Worm (Caenorhabditis elegans): Measurements from ENCODE around the gene dhc-4.

The dhc-4 gene

DNA sequence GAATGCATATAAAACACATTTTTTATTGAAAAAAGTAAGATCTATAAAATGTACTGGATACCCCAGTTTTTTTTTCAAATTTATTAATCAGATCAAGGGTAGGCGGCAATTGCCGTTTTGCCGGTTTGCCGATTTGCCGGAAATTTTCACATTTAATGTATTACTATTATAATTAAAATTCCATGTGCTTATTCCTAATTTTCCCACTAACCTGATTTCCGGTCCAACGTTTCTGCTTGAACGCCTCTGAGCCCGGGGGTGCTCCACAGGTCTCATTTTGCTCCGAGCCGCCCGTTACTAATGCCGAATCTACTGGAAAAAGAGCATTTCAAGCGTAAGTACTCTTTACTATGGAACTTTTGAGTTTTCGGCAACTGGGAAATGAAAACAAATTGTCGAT, at the start of gene dhc-4:
Gene dhc-4, plus strand, starts transcription at position 301 of the 400 bp plus-strand sequence.
- TF ChIP-seq tbx-11 (GFP tag; IDR thresholded peaks at IDR 0.05), result no peak
- TF ChIP-seq pes-1 (GFP tag; IDR thresholded peaks at IDR 0.05), result no peak
- no peak for TF ChIP-seq F13C5.2 (tag; optimal IDR thresholded peaks at IDR 0.05)

DNA sequence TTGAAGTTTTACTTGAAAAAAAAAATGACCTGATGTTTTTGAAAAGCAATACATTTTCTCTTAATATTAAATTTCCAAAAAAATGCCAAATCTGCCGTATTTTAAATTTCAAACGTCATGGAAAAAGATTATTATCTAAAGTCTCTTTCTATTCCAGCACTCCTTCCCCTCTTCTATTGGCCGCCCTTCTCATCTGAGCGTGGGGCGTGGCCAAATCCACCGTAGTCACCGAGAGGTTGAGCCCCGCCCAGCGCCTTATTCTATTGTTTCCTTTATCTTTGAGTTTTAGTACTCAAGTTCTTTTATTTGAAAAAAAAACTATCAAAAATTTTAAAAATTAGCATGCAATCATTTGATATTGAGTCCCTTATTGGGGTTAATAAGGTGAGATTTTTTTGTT, 49.7 kb upstream of the dhc-4 start, which contains the start of gene vab-7:
Gene vab-7, plus strand, starts transcription at position 301 of the 400 bp plus-strand sequence.
- TF ChIP-seq hnd-1 (tag; optimal IDR thresholded peaks at IDR 0.05), result no peak
- no peak for TF ChIP-seq pes-1 (GFP tag; IDR thresholded peaks at IDR 0.05)
- no peak for TF ChIP-seq flt-1 (GFP tag; IDR thresholded peaks at IDR 0.05)
- TF ChIP-seq tbx-37 (GFP tag; conservative IDR thresholded peaks at IDR 0.05), result no peak
- no peak for TF ChIP-seq ceh-13 (GFP tag; optimal IDR thresholded peaks at IDR 0.05)
- TF ChIP-seq hmbx-1 (tag; optimal IDR thresholded peaks at IDR 0.05), result no peak
- no peak for TF ChIP-seq hmg-4 (GFP tag; optimal IDR thresholded peaks at IDR 0.05)
- no peak for TF ChIP-seq ceh-36 (tag; optimal IDR thresholded peaks at IDR 0.05)
- TF ChIP-seq B0310.2 (tag; optimal IDR thresholded peaks at IDR 0.05), result no peak
- TF ChIP-seq tra-4 (tag; optimal IDR thresholded peaks at IDR 0.05), result no peak
- no peak for TF ChIP-seq tbx-11 (GFP tag; IDR thresholded peaks at IDR 0.05)
- no peak for TF ChIP-seq ama-1 (optimal IDR thresholded peaks at IDR 0.05)
- no peak for TF ChIP-seq scrt-1 (GFP tag; IDR thresholded peaks at IDR 0.05)
- TF ChIP-seq aly-1 (tag; optimal IDR thresholded peaks at IDR 0.05), result no peak
- TF ChIP-seq F13C5.2 (tag; optimal IDR thresholded peaks at IDR 0.05), result no peak
- TF ChIP-seq ets-7 (tag; optimal IDR thresholded peaks at IDR 0.05), result no peak
- no peak for TF ChIP-seq sea-1 (GFP tag; conservative IDR thresholded peaks at IDR 0.05)

DNA sequence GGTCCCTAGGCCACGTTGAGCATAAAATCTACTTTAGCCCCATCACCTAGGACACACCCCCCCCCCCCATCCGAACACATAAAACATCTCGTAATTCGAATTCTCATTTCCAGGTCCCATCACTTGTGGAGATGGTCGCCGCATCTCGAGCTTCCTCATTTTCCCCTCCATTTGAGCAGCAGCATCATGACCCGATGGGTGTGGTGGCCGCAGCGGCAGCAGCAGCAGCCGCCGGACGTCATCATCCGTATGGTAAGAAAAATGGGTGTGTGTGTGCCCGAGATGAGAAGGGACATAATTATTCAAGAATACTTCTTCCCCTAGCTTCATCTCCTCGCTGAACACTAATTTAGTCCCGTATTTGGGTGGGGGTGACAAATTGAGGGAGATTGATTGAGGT, 48.3 kb upstream of the dhc-4 start:
- TF ChIP-seq tbx-37 (GFP tag; conservative IDR thresholded peaks at IDR 0.05) (no peak), tbx-11 (GFP tag; IDR thresholded peaks at IDR 0.05) (no peak), flt-1 (GFP tag; IDR thresholded peaks at IDR 0.05) (no peak), B0310.2 (tag; optimal IDR thresholded peaks at IDR 0.05) (no peak), F13C5.2 (tag; optimal IDR thresholded peaks at IDR 0.05) (no peak), ama-1 (optimal IDR thresholded peaks at IDR 0.05) (no peak), pes-1 (GFP tag; IDR thresholded peaks at IDR 0.05) (no peak), ceh-13 (GFP tag; optimal IDR thresholded peaks at IDR 0.05) (no peak), scrt-1 (GFP tag; IDR thresholded peaks at IDR 0.05) (no peak)

DNA sequence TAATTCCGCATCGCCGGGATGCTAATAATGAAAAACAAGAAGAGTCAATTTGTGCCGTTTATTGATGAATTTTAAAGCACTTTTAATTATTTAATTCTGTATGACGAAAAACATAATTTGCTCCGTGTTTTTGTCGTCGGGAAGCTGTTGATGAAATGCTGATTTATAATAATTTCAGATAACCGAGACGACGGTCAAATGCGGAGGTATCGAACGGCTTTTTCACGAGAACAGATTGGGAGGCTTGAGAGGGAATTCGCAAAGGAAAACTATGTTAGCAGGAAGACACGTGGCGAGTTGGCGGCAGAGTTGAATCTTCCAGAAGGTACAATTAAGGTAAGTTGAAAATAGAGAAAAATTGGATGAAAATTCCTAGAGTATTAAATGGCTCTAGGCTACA, 46.2 kb upstream of the dhc-4 start:
- TF ChIP-seq ets-7 (tag; optimal IDR thresholded peaks at IDR 0.05), result no peak
- TF ChIP-seq tbx-37 (GFP tag; conservative IDR thresholded peaks at IDR 0.05), result no peak
- no peak for TF ChIP-seq ceh-13 (GFP tag; optimal IDR thresholded peaks at IDR 0.05)
- no peak for TF ChIP-seq ceh-36 (tag; optimal IDR thresholded peaks at IDR 0.05)

DNA sequence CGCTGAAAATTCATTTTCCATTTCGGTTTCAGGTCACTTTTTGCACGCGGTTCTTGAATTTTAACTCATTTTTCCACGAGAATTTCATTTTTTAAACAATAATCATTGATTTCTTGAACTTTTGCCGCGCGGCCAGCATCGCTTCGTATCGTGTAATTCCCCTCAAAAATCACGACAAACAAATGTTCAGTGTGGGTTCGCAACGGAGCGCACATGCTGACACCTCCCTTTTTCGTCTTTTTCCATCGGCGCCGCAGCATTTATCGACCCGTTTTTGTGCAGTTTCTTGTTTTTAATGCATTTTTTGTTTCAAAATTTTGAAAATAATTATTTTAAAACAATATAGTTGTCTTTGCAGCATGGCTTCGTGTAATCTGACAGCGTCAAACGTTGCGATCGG, 38.9 kb upstream of the dhc-4 start, which contains the start of gene M142.5:
Gene M142.5, plus strand, starts transcription at position 352 of the 400 bp plus-strand sequence.
- TF ChIP-seq ets-7 (tag; optimal IDR thresholded peaks at IDR 0.05) (no peak), hnd-1 (tag; optimal IDR thresholded peaks at IDR 0.05) (no peak), tra-4 (tag; optimal IDR thresholded peaks at IDR 0.05) (no peak), pes-1 (GFP tag; IDR thresholded peaks at IDR 0.05) (no peak), ceh-13 (GFP tag; optimal IDR thresholded peaks at IDR 0.05) (no peak), B0310.2 (tag; optimal IDR thresholded peaks at IDR 0.05) (no peak)

DNA sequence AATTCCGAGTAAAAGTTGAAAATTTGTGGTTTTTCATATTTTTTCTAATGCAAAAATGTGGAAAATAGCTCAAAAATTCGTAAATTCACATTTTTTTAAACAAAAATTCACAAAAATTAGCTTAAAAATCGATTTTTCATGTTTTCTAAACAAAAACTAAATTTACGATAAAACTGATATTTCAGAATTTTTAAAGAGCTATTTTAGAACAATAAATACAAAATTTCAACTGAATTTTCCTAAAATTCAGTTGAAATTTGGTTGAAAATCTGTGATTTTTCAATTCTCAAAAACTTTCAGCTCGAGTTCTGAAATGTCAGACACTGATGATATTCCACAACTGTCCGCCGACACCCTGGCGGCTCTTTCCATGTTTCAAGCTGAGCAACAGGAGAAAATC, 36.4 kb upstream of the dhc-4 start, which contains the start of gene M142.8:
Gene M142.8, plus strand, starts transcription at position 301 of the 400 bp plus-strand sequence.
- no peak for TF ChIP-seq tbx-11 (GFP tag; IDR thresholded peaks at IDR 0.05)
- no peak for TF ChIP-seq hmbx-1 (tag; optimal IDR thresholded peaks at IDR 0.05)
- no peak for TF ChIP-seq ets-7 (tag; optimal IDR thresholded peaks at IDR 0.05)
- no peak for TF ChIP-seq ceh-13 (GFP tag; optimal IDR thresholded peaks at IDR 0.05)
- no peak for TF ChIP-seq B0310.2 (tag; optimal IDR thresholded peaks at IDR 0.05)
- TF ChIP-seq pes-1 (GFP tag; IDR thresholded peaks at IDR 0.05), result no peak
- TF ChIP-seq tra-4 (tag; optimal IDR thresholded peaks at IDR 0.05), result no peak
- no peak for TF ChIP-seq hmg-4 (GFP tag; optimal IDR thresholded peaks at IDR 0.05)
- no peak for TF ChIP-seq tbx-37 (GFP tag; conservative IDR thresholded peaks at IDR 0.05)
- TF ChIP-seq scrt-1 (GFP tag; IDR thresholded peaks at IDR 0.05), result no peak

DNA sequence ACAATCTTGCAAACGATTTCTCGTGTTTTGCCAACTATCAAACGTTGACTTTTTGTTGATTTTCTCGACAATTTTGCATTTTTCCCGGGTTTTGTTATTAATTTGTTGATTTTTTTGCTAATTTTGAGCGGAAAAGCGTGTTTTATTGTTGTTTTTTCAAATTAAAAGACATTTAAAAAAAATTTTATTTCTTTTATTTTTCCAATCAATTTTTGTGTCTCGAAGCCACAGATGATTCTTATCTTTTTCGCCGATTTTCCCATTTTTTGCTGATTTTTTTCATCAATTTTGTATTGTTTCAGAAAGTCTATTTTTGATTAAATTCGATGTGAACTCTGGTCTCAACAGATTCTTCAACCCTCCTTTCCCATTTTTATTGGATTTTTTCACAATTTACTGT, 33.8 kb upstream of the dhc-4 start, which contains the start of gene rle-1:
Gene rle-1, plus strand, starts transcription at position 301 of the 400 bp plus-strand sequence.
- TF ChIP-seq hmg-4 (GFP tag; optimal IDR thresholded peaks at IDR 0.05) (no peak), ceh-36 (tag; optimal IDR thresholded peaks at IDR 0.05) (no peak), scrt-1 (GFP tag; IDR thresholded peaks at IDR 0.05) (no peak)

DNA sequence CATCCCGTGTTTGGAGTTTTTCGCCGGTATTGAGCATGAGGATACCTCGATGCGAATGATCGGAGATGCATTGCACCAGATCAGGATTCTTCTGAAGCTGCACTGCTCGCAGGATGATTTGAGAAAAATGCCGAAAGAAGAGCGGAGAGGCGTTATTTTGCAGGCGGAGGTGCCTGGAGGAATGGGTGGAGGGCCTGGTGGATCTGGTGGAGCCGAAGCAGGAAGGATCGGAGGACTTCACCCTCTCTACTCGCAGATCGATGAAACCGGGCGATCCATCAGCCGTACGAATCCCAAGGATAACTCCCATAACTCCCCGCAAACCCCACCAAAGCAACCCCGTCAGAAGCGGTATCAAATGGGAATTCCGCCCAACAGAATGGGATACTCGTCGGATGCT, 30.6 kb upstream of the dhc-4 start:
- TF ChIP-seq hmbx-1 (tag; optimal IDR thresholded peaks at IDR 0.05), result no peak
- no peak for TF ChIP-seq ets-7 (tag; optimal IDR thresholded peaks at IDR 0.05)
- no peak for TF ChIP-seq sea-1 (GFP tag; conservative IDR thresholded peaks at IDR 0.05)
- no peak for TF ChIP-seq tra-4 (tag; optimal IDR thresholded peaks at IDR 0.05)
- TF ChIP-seq hmg-4 (GFP tag; optimal IDR thresholded peaks at IDR 0.05), result no peak
- TF ChIP-seq aly-1 (tag; optimal IDR thresholded peaks at IDR 0.05), result no peak
- TF ChIP-seq tbx-37 (GFP tag; conservative IDR thresholded peaks at IDR 0.05), result no peak
- no peak for TF ChIP-seq flt-1 (GFP tag; IDR thresholded peaks at IDR 0.05)
- no peak for TF ChIP-seq ama-1 (optimal IDR thresholded peaks at IDR 0.05)

DNA sequence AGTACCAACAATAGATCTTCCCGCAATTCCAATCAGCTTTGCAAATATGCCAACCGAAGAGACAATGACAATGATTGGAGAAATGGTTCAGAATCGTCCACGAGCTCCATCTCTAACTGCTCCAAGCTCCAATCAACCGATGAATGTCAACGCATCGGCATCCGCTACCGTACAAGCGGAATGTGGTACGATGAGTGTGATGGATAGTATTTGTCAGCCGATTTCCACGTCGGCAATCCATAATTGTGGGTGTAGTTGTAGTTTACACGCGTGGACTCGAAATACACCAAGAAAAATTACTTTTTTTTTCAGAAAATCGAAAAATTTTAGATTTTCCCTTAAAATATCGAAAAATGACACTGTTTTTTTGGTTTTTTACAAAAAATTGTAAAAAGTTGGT, 26.8 kb upstream of the dhc-4 start:
- TF ChIP-seq hnd-1 (tag; optimal IDR thresholded peaks at IDR 0.05), result no peak
- no peak for TF ChIP-seq tra-4 (tag; optimal IDR thresholded peaks at IDR 0.05)
- TF ChIP-seq pes-1 (GFP tag; IDR thresholded peaks at IDR 0.05), result no peak
- TF ChIP-seq tbx-11 (GFP tag; IDR thresholded peaks at IDR 0.05), result no peak
- TF ChIP-seq tbx-37 (GFP tag; conservative IDR thresholded peaks at IDR 0.05), result no peak
- no peak for TF ChIP-seq hmbx-1 (tag; optimal IDR thresholded peaks at IDR 0.05)
- no peak for TF ChIP-seq ceh-13 (GFP tag; optimal IDR thresholded peaks at IDR 0.05)
- no peak for TF ChIP-seq aly-1 (tag; optimal IDR thresholded peaks at IDR 0.05)
- no peak for TF ChIP-seq hmg-4 (GFP tag; optimal IDR thresholded peaks at IDR 0.05)
- TF ChIP-seq flt-1 (GFP tag; IDR thresholded peaks at IDR 0.05), result no peak
- TF ChIP-seq B0310.2 (tag; optimal IDR thresholded peaks at IDR 0.05), result no peak
- no peak for TF ChIP-seq ets-7 (tag; optimal IDR thresholded peaks at IDR 0.05)
- TF ChIP-seq sea-1 (GFP tag; conservative IDR thresholded peaks at IDR 0.05), result no peak
- no peak for TF ChIP-seq ceh-36 (tag; optimal IDR thresholded peaks at IDR 0.05)
- TF ChIP-seq F13C5.2 (tag; optimal IDR thresholded peaks at IDR 0.05), result no peak
- TF ChIP-seq scrt-1 (GFP tag; IDR thresholded peaks at IDR 0.05), result no peak
